Worm (Caenorhabditis elegans): Measurements from ENCODE around the gene mxl-1.

mxl-1 gene

ce11 chrV:11266681-11267080 is 22.0 kb downstream of the mxl-1 start, which contains the start of gene str-116:
str-116 (plus strand) TSS chrV:11266981.
- TF ChIP-seq nhr-2 (tag; optimal IDR thresholded peaks at IDR 0.05) (no peak), snpc-4 (tag; optimal IDR thresholded peaks at IDR 0.05) (no peak), tbx-8 (GFP tag; optimal IDR thresholded peaks at IDR 0.05) (no peak), unc-39 (tag; optimal IDR thresholded peaks at IDR 0.05) (no peak), elt-1 (tag; optimal IDR thresholded peaks at IDR 0.05; ENCODE audit: borderline replicate concordance, insufficient read depth) (no peak), drap-1 (GFP tag; optimal IDR thresholded peaks at IDR 0.05) (no peak), cnd-1 (tag; optimal IDR thresholded peaks at IDR 0.05) (no peak)

DNA sequence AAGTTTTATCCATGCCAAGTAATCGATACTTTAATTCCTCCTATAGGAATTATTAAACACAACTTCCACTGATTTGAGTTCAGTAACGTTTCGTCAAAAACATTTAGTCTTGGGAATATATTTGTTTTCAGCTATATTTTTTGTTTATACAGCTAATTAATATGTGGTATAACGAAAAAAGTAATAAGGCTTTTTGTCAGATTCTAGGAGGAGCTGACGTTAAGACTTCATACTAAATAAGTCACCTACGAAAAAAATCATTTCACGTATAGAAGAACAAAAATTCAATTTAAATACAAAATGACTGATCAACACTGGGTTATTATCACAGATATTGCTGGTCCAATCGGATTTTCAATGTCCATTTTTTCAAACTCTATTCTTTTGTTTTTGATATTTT is 24.2 kb downstream of the mxl-1 start, which contains the start of gene str-115:
str-115 (plus strand) TSS at position 301 of the 400 bp plus-strand sequence.
- TF ChIP-seq unc-62 (GFP tag; optimal IDR thresholded peaks at IDR 0.05) (no peak), mep-1 (tag; optimal IDR thresholded peaks at IDR 0.05) (no peak), M03D4.4 (tag; optimal IDR thresholded peaks at IDR 0.05) (no peak), sem-2 (GFP tag; optimal IDR thresholded peaks at IDR 0.05) (no peak), blmp-1 (tag; optimal IDR thresholded peaks at IDR 0.05) (no peak), nhr-2 (tag; optimal IDR thresholded peaks at IDR 0.05) (no peak)

DNA sequence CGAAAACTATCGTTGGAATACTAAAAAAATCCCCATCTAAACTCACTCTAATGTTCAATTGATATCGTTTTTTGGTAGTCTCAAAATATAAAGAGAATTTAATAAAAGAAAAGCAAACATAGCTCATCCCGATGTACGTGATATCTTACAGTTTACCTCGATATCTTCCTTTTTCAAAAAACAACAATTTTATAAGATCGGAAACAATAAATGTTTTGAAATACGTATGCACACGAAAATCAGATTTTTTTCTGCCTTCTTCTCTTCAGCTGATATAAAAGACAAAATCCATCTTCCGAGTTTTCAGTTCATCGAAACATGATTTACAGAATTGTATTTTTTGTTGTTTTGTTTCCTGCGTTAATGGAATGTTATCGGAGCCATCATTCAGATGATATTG is 26.4 kb downstream of the mxl-1 start, which contains the start of gene clec-222:
clec-222 (plus strand) TSS at position 301 of the 400 bp plus-strand sequence.
- TF ChIP-seq zip-8 (tag; optimal IDR thresholded peaks at IDR 0.05) (no peak), bed-3 (GFP tag; optimal IDR thresholded peaks at IDR 0.05) (no peak), blmp-1 (tag; optimal IDR thresholded peaks at IDR 0.05) (no peak), elt-3 (tag; optimal IDR thresholded peaks at IDR 0.05) (no peak), flh-1 (GFP tag; optimal IDR thresholded peaks at IDR 0.05) (no peak), hlh-1 (tag; optimal IDR thresholded peaks at IDR 0.05) (no peak), drap-1 (GFP tag; optimal IDR thresholded peaks at IDR 0.05) (no peak), unc-120 (tag; optimal IDR thresholded peaks at IDR 0.05; ENCODE audit: poor library complexity, severe bottlenecking) (no peak)

DNA sequence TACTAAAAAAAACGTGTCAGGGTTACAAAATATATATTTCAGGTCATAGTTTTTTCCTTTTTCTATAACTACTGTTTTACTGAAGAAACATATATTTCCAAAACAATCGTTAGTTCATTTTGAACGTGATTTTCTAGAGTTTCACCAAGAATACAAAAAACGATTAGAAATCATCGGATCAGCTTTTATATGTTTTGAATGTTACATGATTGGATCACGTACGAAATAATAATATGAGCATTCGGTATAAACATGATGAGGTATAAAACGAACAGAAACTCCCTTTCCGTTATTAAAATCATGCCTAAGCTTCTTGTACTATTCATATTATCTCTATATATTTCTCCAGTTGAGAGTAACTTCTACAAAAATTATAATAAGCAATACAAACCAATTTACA is 28.2 kb downstream of the mxl-1 start, which contains the start of gene clec-223:
clec-223 (plus strand) TSS at position 301 of the 400 bp plus-strand sequence.
- no peak for TF ChIP-seq elt-3 (tag; optimal IDR thresholded peaks at IDR 0.05)
- no peak for TF ChIP-seq flh-1 (GFP tag; optimal IDR thresholded peaks at IDR 0.05)
- no peak for TF ChIP-seq cnd-1 (tag; optimal IDR thresholded peaks at IDR 0.05)
- no peak for TF ChIP-seq zip-8 (tag; optimal IDR thresholded peaks at IDR 0.05)
- TF ChIP-seq ceh-43 (GFP tag; optimal IDR thresholded peaks at IDR 0.05) = no peak
- no peak for TF ChIP-seq drap-1 (GFP tag; optimal IDR thresholded peaks at IDR 0.05)
- TF ChIP-seq nhr-12 (tag; optimal IDR thresholded peaks at IDR 0.05) = no peak
- TF ChIP-seq pha-4 (tag; optimal IDR thresholded peaks at IDR 0.05) = no peak
- TF ChIP-seq hlh-1 (tag; optimal IDR thresholded peaks at IDR 0.05) = no peak
- TF ChIP-seq unc-39 (tag; optimal IDR thresholded peaks at IDR 0.05) = no peak
- TF ChIP-seq lin-32 (GFP tag; optimal IDR thresholded peaks at IDR 0.05) = no peak
- no peak for TF ChIP-seq sem-2 (GFP tag; optimal IDR thresholded peaks at IDR 0.05)
- TF ChIP-seq mep-1 (tag; optimal IDR thresholded peaks at IDR 0.05) = no peak
- TF ChIP-seq nhr-76 (tag; optimal IDR thresholded peaks at IDR 0.05) = no peak
- no peak for TF ChIP-seq ztf-11 (tag; optimal IDR thresholded peaks at IDR 0.05)
- TF ChIP-seq ceh-83 (GFP tag; optimal IDR thresholded peaks at IDR 0.05) = no peak
- TF ChIP-seq bed-3 (GFP tag; optimal IDR thresholded peaks at IDR 0.05) = no peak
- no peak for TF ChIP-seq ham-2 (GFP tag; optimal IDR thresholded peaks at IDR 0.05)
- no peak for TF ChIP-seq nhr-2 (tag; optimal IDR thresholded peaks at IDR 0.05)

DNA sequence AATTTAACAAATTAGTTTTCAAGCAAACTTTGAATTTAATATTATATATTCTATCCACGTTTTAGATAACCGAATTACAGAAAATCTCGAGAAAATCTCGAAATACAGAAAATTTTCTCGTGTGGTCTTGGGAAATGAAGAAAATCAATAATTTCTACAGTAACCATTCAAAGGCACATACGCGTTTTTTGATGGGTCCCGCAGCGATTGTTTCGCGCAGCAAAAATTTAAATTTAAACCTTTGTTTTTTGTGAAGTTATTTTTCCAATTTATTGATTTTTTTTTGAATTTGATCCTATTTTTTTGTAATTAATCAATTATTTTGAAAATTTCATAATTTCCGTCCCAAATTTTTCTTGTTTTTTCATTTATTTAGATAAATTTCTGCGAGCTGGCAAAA is 34.9 kb downstream of the mxl-1 start:
- TF ChIP-seq drap-1 (GFP tag; optimal IDR thresholded peaks at IDR 0.05) = no peak
- TF ChIP-seq unc-62 (GFP tag; optimal IDR thresholded peaks at IDR 0.05) = no peak
- no peak for TF ChIP-seq mls-2 (tag; optimal IDR thresholded peaks at IDR 0.05)

DNA sequence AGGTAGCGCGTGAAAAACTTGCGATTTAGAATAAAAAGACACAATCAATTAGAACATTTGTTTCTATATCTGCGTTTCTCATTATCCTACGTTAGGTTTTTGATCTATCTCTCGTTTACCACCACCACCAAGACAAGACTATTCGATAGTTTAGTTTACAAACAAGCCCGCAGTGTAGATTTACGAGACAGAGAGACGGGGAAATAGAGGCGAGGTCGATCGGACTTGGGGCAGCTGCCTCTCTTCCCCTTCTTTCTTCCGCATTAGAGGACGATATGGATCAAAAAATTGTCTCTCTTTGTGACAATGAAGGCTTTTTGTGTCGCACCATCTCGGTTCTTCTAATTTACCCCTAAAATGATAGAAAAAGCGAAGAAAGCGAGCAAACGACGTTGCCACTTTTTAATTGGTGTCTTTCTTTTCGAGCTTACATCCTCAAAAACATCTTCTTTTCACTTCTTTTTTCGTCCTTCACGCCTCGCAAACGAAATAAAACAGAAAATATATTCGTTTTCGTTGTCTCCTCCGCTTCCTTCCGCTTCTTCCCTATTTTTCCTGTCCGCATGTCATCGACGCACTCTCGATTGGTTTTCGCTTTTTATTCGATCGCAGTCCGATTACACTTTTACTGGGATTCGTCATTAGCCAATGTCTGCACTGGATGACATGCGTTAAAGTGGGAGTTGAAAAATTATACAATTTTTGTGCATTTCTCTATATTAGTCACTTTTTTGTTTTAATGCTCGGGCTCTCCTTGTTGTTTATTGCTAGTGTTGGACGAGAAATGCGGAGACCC is 37.0 kb downstream of the mxl-1 start:
- no peak for TF ChIP-seq mab-5 (tag; optimal IDR thresholded peaks at IDR 0.05)
- peak; percentile 69 for TF ChIP-seq blmp-1 (tag; optimal IDR thresholded peaks at IDR 0.05)
- TF ChIP-seq lsy-2 (tag; optimal IDR thresholded peaks at IDR 0.05) = no peak
- no peak for TF ChIP-seq nhr-76 (tag; optimal IDR thresholded peaks at IDR 0.05)
- peak; percentile 39 for TF ChIP-seq ceh-39 (tag; optimal IDR thresholded peaks at IDR 0.05)
- no peak for TF ChIP-seq bed-3 (GFP tag; optimal IDR thresholded peaks at IDR 0.05)
- no peak for TF ChIP-seq sem-2 (GFP tag; optimal IDR thresholded peaks at IDR 0.05)
- peak; percentile 7 for TF ChIP-seq mep-1 (tag; optimal IDR thresholded peaks at IDR 0.05)
- TF ChIP-seq hlh-1 (tag; optimal IDR thresholded peaks at IDR 0.05) = peak; percentile 91
- no peak for TF ChIP-seq mls-2 (tag; optimal IDR thresholded peaks at IDR 0.05)
- peak; percentile 65 for TF ChIP-seq ham-2 (GFP tag; optimal IDR thresholded peaks at IDR 0.05)
- TF ChIP-seq zip-8 (tag; optimal IDR thresholded peaks at IDR 0.05) = no peak
- TF ChIP-seq nhr-28 (tag; optimal IDR thresholded peaks at IDR 0.05) = no peak
- TF ChIP-seq M03D4.4 (tag; optimal IDR thresholded peaks at IDR 0.05) = no peak
- no peak for TF ChIP-seq flh-1 (GFP tag; optimal IDR thresholded peaks at IDR 0.05)
- TF ChIP-seq ces-1 (GFP tag; optimal IDR thresholded peaks at IDR 0.05) = peak; percentile 3
- peak; percentile 41 for TF ChIP-seq elt-1 (tag; optimal IDR thresholded peaks at IDR 0.05; ENCODE audit: borderline replicate concordance, insufficient read depth)
- TF ChIP-seq ceh-43 (GFP tag; optimal IDR thresholded peaks at IDR 0.05) = no peak
- no peak for TF ChIP-seq sptf-1 (tag; optimal IDR thresholded peaks at IDR 0.05)
- no peak for TF ChIP-seq drap-1 (GFP tag; optimal IDR thresholded peaks at IDR 0.05)
- no peak for TF ChIP-seq lin-32 (GFP tag; optimal IDR thresholded peaks at IDR 0.05)
- TF ChIP-seq unc-120 (tag; optimal IDR thresholded peaks at IDR 0.05; ENCODE audit: poor library complexity, severe bottlenecking) = peak; percentile 38
- no peak for TF ChIP-seq snpc-4 (tag; optimal IDR thresholded peaks at IDR 0.05)
- no peak for TF ChIP-seq ztf-11 (tag; optimal IDR thresholded peaks at IDR 0.05)
- TF ChIP-seq lin-13 (tag; optimal IDR thresholded peaks at IDR 0.05) = no peak
- TF ChIP-seq pha-4 (tag; optimal IDR thresholded peaks at IDR 0.05) = no peak
- TF ChIP-seq unc-39 (tag; optimal IDR thresholded peaks at IDR 0.05) = no peak
- TF ChIP-seq nhr-12 (tag; optimal IDR thresholded peaks at IDR 0.05) = no peak
